Worm (Caenorhabditis elegans) whole organism, L4/young adult: Measurements from ENCODE around the gene C06A6.7.

Experiments
- W03F9.2 ChIP-seq: fragments of 150-350 bp; optimal IDR thresholded peaks from 2 replicates; lab custom pipeline; 2014; ENCODE audit warnings: missing biosample characterization, missing genetic modification characterization
- dao-5 ChIP-seq: sonication (generic microtip); optimal IDR thresholded peaks from 2 replicates; lab custom pipeline; 2016; ENCODE audit warnings: missing genotype, missing genetic modification characterization, moderate library complexity, missing compliant biosample characterization
- him-1 ChIP-seq: sonication (generic microtip); optimal IDR thresholded peaks from 2 replicates; lab custom pipeline; 2016; ENCODE audit warnings: missing genotype, missing genetic modification reagents, missing genetic modification characterization, missing compliant biosample characterization

Gene C06A6.7

DNA sequence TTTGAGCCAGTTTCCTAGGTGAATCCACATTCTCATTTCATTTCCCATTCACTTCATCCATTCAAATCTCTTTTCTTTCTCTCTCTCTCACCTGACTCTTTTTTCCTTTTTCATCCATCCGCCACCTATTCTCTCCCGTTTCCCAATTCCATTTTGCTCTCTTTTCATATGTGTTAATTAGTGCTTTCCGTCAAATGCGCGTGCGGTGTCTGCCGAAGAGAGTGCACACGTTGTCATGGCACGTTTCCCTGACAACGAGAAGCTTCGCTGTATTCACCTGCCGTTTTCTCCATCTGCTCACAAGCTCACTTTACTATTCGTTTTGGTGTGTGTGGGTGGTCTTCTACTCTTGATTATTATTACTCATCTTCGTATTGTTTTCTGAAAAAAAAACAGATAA lies 1.6 kb upstream of the C06A6.7 start:
- TF ChIP-seq W03F9.2 (no peak), dao-5 (no peak), him-1 (tag; lab: Kevin White, UChicago) (no peak)

DNA sequence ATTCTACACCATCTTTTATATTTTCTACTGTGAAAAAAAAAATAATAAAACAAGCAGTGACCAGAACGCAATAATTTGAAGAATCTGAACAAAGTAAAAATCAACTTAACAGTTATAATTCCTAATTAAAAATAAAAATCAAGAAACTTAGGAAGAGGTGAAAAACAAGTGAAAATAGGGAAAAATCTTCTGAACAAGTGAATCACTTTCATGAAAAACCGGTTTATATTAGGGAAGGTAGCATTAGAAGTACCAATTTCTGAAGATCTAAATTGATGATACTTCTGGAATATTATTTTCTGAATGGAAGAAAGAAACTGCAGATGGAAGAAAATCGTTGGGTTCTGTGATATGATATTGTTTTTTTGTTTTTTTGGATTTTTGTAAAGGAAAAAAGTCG lies 1.8 kb downstream of the C06A6.7 start:
- no peak for TF ChIP-seq W03F9.2
- TF ChIP-seq him-1 (tag; lab: Kevin White, UChicago) = no peak
- TF ChIP-seq dao-5 = no peak

DNA sequence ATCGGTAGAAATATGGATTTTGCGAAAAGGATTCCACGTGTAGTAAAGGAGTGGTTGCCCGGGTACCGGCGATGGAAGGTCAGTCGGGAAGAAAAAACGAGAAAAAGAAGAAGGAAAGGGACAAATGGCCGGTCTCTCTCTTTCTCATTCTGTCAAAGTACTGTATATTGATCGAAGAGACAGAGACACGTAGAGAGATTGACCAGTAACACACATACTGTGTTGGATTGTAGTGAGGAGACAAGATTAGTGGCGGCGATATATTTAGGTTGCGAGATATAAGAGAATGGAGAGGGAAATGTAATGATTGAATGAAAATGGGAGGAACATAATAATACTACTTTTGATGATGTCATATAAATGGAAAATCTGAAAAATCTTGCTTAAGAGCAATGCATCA lies 2.3 kb downstream of the C06A6.7 start:
- no peak for TF ChIP-seq dao-5
- TF ChIP-seq him-1 (tag; lab: Kevin White, UChicago) = no peak
- no peak for TF ChIP-seq W03F9.2

DNA sequence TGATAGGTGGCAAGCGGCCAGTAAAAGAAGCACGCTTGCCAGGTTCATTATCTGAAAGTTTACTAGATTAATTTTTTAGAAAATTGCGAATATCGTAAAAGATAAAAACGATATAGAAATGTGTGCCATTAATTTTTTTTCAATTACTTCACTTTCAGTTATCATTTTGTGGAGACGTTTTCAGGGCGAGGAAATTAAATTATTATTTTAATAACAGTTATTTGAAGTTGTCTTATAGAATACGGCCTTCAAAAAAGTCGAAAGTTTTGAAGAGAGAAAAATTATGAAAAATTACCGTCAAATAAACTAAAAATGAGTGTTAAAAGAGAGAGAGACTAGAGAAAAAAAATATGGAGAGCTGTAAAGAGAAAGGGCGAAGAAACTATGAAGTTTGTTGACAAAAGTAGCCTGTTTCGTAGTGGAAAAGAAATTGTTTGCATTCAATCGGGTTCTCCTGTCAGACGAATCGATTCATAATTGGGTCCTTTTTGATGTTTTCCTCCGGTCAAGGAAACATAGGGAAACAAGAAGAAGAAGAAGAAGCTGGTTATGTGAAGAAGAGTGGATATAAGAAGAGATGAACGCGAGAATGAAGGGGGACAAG lies 3.6 kb downstream of the C06A6.7 start, which contains the start of gene erp-44.2:
Gene erp-44.2 (minus strand): TSS at position 51 of the 604 bp plus-strand sequence.
- no peak for TF ChIP-seq him-1 (tag; lab: Kevin White, UChicago)
- TF ChIP-seq dao-5 = no peak
- TF ChIP-seq W03F9.2 = no peak

DNA sequence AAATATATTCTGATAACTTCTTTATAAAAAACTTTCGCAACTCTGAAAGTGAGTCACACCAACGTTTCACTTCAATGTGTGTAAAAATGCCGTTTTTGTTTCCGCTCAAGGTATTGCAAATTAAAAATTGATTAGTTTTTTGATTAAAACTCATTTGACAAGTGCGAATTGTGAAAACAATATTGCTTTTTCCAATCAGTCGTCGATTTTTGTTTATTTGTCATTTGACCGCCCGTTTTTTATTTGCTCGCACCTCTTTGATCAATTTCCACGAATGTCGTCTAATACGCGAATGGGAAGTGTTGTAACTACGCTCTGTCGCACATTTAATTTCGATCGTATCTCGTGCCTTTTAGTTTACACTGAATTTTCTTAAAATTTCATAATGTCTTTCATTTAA lies 8.2 kb downstream of the C06A6.7 start, which contains the start of gene mvb-12:
Gene mvb-12 (plus strand): TSS at position 375 of the 400 bp plus-strand sequence.
- TF ChIP-seq W03F9.2 (no peak), him-1 (tag; lab: Kevin White, UChicago) (no peak), dao-5 (no peak)

DNA sequence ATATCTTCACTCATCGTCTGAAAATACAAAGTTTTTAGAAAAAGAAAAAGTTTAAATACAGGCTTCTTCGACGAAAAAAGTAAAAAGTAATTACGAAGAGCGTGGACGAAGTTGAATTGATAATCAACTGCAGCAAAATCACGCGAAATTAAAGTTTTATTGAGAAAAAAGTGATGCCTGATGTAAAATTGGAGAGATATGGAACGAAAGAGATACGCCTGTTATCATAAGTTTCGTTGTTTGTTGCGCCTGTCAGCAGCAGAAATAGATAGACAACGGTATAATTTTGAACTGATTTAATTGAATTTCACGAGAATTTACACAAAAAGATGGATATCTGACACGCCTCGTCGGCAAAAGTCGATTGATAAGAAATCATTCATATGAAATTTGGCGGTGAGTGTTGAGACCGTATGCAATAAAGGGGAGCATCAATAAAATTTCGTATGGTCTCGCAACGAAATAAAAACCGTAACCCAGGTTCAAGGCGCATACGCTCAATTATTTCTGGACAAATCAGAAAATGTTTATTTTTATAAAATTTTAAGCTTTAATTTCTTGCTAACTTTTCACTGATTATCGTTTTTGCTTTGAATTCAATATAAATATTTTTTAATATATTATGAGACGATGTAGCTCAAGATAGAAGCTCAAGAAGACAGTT lies 8.9 kb downstream of the C06A6.7 start, which contains the start of gene C06A6.4:
Gene C06A6.4 (minus strand): TSS at position 24 of the 664 bp plus-strand sequence.
- TF ChIP-seq him-1 (tag; lab: Kevin White, UChicago) (no peak), W03F9.2 (peak; percentile 61), dao-5 (no peak)

DNA sequence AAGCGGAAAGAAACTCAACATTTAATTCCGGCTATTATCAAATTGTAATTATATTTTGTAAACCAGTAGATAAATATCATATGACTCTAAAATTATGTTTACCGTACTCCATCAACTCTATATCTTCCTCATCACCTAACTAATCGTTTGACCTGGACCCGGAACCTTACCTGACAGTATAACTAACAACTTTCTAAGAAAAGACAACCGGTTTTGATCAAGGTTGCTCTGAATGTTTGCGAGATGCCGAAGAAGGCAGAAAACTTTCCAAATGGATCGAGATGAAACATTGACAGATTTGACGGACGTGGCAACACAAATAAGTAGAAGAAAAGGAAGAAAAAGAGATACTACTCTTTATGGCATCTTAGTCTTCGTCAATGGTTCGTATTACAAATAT lies 13.7 kb downstream of the C06A6.7 start:
- TF ChIP-seq W03F9.2 = no peak
- TF ChIP-seq him-1 (tag; lab: Kevin White, UChicago) = no peak
- TF ChIP-seq dao-5 = no peak

DNA sequence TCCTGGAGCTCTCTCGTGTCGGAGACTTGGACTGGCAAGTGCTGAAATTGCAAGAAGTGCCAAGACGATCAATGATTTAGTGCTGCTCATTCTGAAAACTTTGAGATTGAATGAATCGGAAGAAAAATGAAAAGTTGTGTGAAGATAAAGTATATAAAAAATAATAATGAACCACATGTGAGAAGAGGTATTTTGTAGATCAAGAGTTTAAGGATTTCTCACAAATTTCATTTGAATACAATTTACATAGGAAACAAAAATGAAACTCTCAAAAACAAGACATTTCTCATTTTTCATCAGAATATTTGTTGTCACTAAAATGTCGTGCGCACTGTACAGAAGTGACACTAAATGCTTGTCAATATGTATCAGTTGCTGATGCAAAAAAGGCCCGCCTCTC lies 15.8 kb downstream of the C06A6.7 start, which contains the start of gene T14A8.2:
Gene T14A8.2 (minus strand): TSS at position 101 of the 400 bp plus-strand sequence.
- TF ChIP-seq him-1 (tag; lab: Kevin White, UChicago) = no peak
- no peak for TF ChIP-seq W03F9.2
- TF ChIP-seq dao-5 = no peak

DNA sequence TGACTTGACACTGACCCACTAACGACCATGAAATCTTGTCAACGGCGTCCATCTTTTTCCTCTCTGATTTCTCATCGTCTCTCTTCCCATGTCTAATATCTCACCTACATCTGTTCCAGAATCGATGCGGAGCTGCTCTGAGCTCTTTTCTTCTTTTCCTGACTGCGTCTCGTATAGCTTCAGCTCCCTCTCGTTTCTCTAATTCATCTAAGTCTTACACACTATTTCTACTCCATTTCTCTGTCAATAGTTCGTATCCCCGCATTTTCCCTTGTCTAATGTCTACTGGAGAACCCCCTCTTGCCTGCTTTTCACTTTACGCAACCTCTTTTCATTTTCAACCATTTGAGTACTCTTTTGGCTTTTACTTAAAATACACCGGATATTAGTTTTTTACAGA lies 20.5 kb downstream of the C06A6.7 start, which contains the start of gene ric-3:
Gene ric-3 (plus strand): TSS at position 400 of the 400 bp plus-strand sequence.
- TF ChIP-seq him-1 (tag; lab: Kevin White, UChicago) (no peak), W03F9.2 (no peak), dao-5 (no peak)

DNA sequence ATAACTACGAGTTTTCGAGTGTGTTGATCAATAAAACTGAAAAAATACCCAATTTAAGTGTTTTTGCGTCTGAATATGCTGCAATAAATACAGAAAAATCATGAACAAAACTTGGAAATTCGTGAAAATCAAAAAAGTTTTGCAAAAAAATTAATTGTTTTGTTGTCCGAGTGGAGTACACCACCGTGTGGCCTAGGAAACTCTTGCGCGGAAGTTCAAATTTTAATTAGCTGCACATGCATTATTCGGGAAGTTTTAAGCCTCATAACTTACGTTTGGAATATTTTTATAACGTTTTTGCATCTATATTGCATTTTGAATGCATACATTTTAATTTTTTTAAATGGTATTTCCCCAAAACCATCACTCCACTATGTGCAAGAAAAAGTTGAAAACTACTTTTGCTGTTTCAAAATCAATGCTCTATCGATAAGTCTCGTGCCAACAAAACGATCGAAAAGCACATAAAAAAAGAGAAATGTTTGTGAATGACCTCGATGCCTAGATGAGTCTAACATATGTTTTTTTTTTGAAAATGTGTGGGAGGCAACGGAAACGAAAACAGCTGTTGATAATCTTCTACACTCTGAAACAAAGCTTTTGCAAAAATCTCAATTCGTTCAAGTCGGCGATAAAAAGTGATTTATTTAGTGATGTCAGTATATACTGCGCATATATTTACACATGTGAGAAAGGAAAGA lies 21.8 kb downstream of the C06A6.7 start:
- TF ChIP-seq W03F9.2 (peak; percentile 21), dao-5 (no peak)

DNA sequence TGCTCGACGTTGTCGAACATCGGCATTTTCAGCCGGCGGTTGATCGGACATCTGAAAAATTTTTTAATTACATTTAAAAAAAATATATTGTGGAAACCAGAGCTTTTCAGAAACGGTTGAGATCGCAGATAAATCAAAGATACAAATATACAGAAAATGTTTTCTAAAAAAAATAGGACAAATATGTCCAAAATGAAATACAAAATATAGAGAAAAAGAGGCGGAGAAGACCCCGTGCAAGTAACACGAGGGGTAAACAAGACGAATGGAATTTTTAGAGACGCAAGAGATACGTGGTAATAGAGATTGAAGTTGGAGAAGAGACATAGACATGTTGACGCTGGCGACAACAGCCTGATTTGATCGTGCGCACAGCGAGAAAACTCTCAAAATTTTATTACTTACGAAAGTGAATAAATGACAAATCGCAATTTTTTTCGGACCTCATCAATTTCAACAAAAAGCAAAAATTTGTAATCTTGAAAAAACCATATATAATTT lies 22.6 kb downstream of the C06A6.7 start, which contains the start of gene cdgs-1:
Gene cdgs-1 (minus strand): TSS at position 51 of the 501 bp plus-strand sequence.
- TF ChIP-seq him-1 (tag; lab: Kevin White, UChicago) = no peak
- no peak for TF ChIP-seq W03F9.2
- TF ChIP-seq dao-5 = no peak

DNA sequence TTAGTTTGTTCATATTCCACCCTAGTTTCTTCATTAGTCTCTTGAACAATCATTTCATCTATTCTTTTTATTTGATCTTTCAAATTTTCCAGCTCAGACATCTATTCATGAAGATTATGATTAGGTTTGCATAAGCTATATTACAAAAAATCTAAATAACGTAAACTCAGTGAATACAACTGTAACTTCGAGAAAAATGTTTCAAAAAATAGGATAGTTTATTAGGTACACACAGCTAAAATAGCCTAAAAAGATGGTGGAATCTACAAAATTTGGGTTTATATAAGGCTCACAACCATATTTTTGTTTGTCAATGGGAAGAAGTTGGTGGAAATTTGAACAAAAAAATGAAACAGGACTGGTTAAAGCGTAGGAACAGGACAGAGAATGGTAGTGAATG lies 25.6 kb downstream of the C06A6.7 start, which contains the start of gene zgpa-1:
Gene zgpa-1 (minus strand): TSS at position 101 of the 400 bp plus-strand sequence.
- no peak for TF ChIP-seq dao-5
- TF ChIP-seq him-1 (tag; lab: Kevin White, UChicago) = no peak
- TF ChIP-seq W03F9.2 = no peak

DNA sequence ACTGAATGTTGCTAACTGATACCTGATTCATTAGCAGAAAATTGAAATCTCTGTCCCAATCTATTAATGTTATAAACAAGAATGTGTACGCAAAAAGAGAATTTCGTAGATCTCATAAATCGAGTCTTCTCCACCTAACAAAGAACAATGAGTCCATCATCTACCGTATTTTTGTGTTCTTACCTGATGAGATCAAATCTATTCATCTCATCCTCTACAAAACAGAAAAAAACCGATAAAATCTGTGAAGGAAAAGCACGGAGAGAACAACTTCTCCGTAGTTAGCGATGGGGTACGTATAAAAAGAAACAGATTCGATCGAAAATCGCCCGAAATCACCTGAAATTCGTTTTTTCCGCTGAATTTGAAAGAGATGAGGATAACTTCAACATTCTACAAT lies 29.7 kb downstream of the C06A6.7 start, which contains the start of gene C33H5.1:
Gene C33H5.1 (plus strand): TSS at position 330 of the 400 bp plus-strand sequence.
- TF ChIP-seq W03F9.2 (no peak), dao-5 (no peak), him-1 (tag; lab: Kevin White, UChicago) (no peak)

DNA sequence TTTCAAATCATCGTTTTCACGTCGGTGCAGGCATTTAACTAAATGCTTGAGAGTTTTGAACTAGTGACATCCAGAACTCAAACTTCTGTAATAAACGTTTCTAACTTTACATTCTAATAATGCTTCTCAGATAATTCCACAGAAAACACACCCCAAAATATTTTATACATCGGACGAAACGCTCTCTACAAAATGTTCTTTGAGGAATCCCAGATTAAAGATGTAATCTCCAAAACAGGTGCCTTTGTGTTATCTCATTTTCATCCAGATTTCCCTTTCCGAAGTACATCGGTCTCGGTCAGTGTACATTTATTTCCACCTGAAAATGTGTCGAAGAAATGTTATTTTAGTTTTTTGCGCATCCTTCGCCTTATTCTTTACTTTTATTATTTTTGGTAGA lies 33.6 kb downstream of the C06A6.7 start, which contains the start of gene C33H5.2:
Gene C33H5.2 (plus strand): TSS at position 301 of the 400 bp plus-strand sequence.
- TF ChIP-seq him-1 (tag; lab: Kevin White, UChicago) (no peak), dao-5 (no peak), W03F9.2 (no peak)
